Fruit fly (Drosophila melanogaster) whole organism, prepupa: ENCODE results near the gene CG31126.
A peak's percentile ranks its signal among the peaks of the same experiment; 100 is the strongest.

Source experiments
- Blimp-1 ChIP-seq: fragments of 200-800 bp; sonication (Bioruptor generic); optimal IDR thresholded peaks from 3 replicates; lab custom pipeline; 2017; ENCODE audit warnings: missing biosample characterization, missing genetic modification characterization, mild to moderate bottlenecking, moderate library complexity, missing genetic modification reagents
- CG10669 ChIP-seq: fragments of 200-800 bp; sonication (Bioruptor generic); optimal IDR thresholded peaks from 3 replicates; lab custom pipeline; 2018; ENCODE audit warnings: missing biosample characterization, mild to moderate bottlenecking, missing genetic modification characterization, moderate library complexity
- CG11294 ChIP-seq: fragments of 200-800 bp; sonication (Bioruptor generic); IDR thresholded peaks from 2 replicates; pipeline ENCODE4 v1.3.6; 2022; ENCODE audit warnings: missing biosample characterization, missing genetic modification characterization
- CG11762 ChIP-seq: fragments of 200-800 bp; sonication (Bioruptor generic); optimal IDR thresholded peaks from 3 replicates; lab custom pipeline; 2016; ENCODE audit warnings: missing biosample characterization, missing genetic modification characterization; ENCODE audit not compliant: insufficient read depth
- CG11902 ChIP-seq: fragments of 200-800 bp; sonication (Bioruptor generic); optimal IDR thresholded peaks from 3 replicates; lab custom pipeline; 2016; ENCODE audit warnings: missing biosample characterization, missing genetic modification characterization
- CG1621 ChIP-seq: fragments of 200-800 bp; sonication (Bioruptor generic); optimal IDR thresholded peaks from 3 replicates; lab custom pipeline; 2018; ENCODE audit warnings: missing biosample characterization, mild to moderate bottlenecking, missing genetic modification characterization
- CG16779 ChIP-seq: fragments of 200-800 bp; sonication (Bioruptor generic); optimal IDR thresholded peaks from 3 replicates; lab custom pipeline; 2017; ENCODE audit warnings: missing biosample characterization, mild to moderate bottlenecking, missing genetic modification characterization
- CG32006 ChIP-seq: fragments of 200-800 bp; sonication (Bioruptor generic); optimal IDR thresholded peaks from 3 replicates; lab custom pipeline; 2017; ENCODE audit warnings: missing biosample characterization, mild to moderate bottlenecking, missing genetic modification characterization
- CG34406 ChIP-seq: fragments of 200-800 bp; sonication (Bioruptor generic); optimal IDR thresholded peaks from 3 replicates; lab custom pipeline; 2016; ENCODE audit warnings: missing biosample characterization, missing genetic modification characterization
- CG3919 ChIP-seq: fragments of 200-800 bp; sonication (Bioruptor generic); optimal IDR thresholded peaks from 3 replicates; lab custom pipeline; 2016; ENCODE audit warnings: missing biosample characterization, missing genetic modification characterization
- CG4318 ChIP-seq: fragments of 200-800 bp; sonication (Bioruptor generic); optimal IDR thresholded peaks from 3 replicates; lab custom pipeline; 2017; ENCODE audit warnings: missing biosample characterization, mild to moderate bottlenecking, missing genetic modification characterization
- CG6163 ChIP-seq: fragments of 200-800 bp; sonication (Bioruptor generic); IDR thresholded peaks from 3 replicates; pipeline ENCODE4 v1.3.6; 2022; ENCODE audit warnings: missing biosample characterization, missing genetic modification characterization
- CG6276 ChIP-seq: fragments of 200-800 bp; sonication (Bioruptor generic); optimal IDR thresholded peaks from 2 replicates; lab custom pipeline; 2017; ENCODE audit warnings: missing biosample characterization, mild to moderate bottlenecking, missing genetic modification characterization
- CG6792 ChIP-seq: fragments of 200-800 bp; sonication (Bioruptor generic); optimal IDR thresholded peaks from 3 replicates; lab custom pipeline; 2016; ENCODE audit warnings: missing biosample characterization, missing genetic modification characterization
- CG6808 ChIP-seq: fragments of 200-800 bp; sonication (Bioruptor generic); optimal IDR thresholded peaks from 3 replicates; lab custom pipeline; 2017; ENCODE audit warnings: missing biosample characterization, missing genetic modification characterization, mild to moderate bottlenecking, moderate library complexity, missing genetic modification reagents
- CG6854 ChIP-seq: fragments of 200-800 bp; sonication (Bioruptor generic); optimal IDR thresholded peaks from 2 replicates; lab custom pipeline; 2017; ENCODE audit warnings: missing biosample characterization, mild to moderate bottlenecking, missing genetic modification characterization
- CG7368 ChIP-seq: fragments of 200-800 bp; sonication (Bioruptor generic); optimal IDR thresholded peaks from 3 replicates; lab custom pipeline; 2016; ENCODE audit warnings: missing biosample characterization, missing genetic modification characterization
- CG8119 ChIP-seq: fragments of 200-800 bp; sonication (Bioruptor generic); IDR thresholded peaks from 3 replicates; pipeline ENCODE4 v1.3.6; 2022; ENCODE audit warnings: missing biosample characterization, missing genetic modification characterization
- CG8319 ChIP-seq: fragments of 200-800 bp; sonication (Bioruptor generic); optimal IDR thresholded peaks from 3 replicates; lab custom pipeline; 2016; ENCODE audit warnings: missing biosample characterization, missing genetic modification characterization
- CG8632 ChIP-seq: fragments of 200-800 bp; sonication (Bioruptor generic); optimal IDR thresholded peaks from 3 replicates; lab custom pipeline; 2016; ENCODE audit warnings: missing biosample characterization, missing genetic modification characterization
- CG9139 ChIP-seq: fragments of 200-800 bp; sonication (Bioruptor generic); optimal IDR thresholded peaks from 3 replicates; lab custom pipeline; 2017; ENCODE audit warnings: missing biosample characterization, mild to moderate bottlenecking, missing genetic modification characterization
- Eip75B ChIP-seq: fragments of 200-800 bp; sonication (Bioruptor generic); optimal IDR thresholded peaks from 3 replicates; lab custom pipeline; 2016; ENCODE audit warnings: missing biosample characterization, missing genetic modification characterization
- Eip78C ChIP-seq: fragments of 200-800 bp; sonication (Bioruptor generic); peaks from one replicate; lab custom pipeline; 2016; ENCODE audit warnings: missing biosample characterization, missing genetic modification characterization
- Ets21C ChIP-seq: fragments of 200-800 bp; sonication (Bioruptor generic); optimal IDR thresholded peaks from 3 replicates; lab custom pipeline; 2016; ENCODE audit warnings: missing biosample characterization, missing genetic modification characterization
- Gug ChIP-seq: fragments of 200-800 bp; sonication (Bioruptor generic); IDR thresholded peaks from 2 replicates; pipeline ENCODE4 v1.3.6; 2022; ENCODE audit warnings: missing biosample characterization, missing genetic modification characterization
- Hr38 ChIP-seq: sonication (Bioruptor generic); optimal IDR thresholded peaks from 2 replicates; lab custom pipeline; 2016; ENCODE audit warnings: missing biosample characterization, missing genetic modification characterization
- Hr39 ChIP-seq: fragments of 200-800 bp; sonication (Bioruptor generic); optimal IDR thresholded peaks from 2 replicates; lab custom pipeline; 2016; ENCODE audit warnings: missing biosample characterization, missing genetic modification characterization
- Met ChIP-seq: fragments of 200-800 bp; sonication (Bioruptor generic); optimal IDR thresholded peaks from 3 replicates; lab custom pipeline; 2016; ENCODE audit warnings: missing biosample characterization, missing genetic modification characterization
- OdsH ChIP-seq: fragments of 200-800 bp; sonication (Bioruptor generic); optimal IDR thresholded peaks from 3 replicates; lab custom pipeline; 2016; ENCODE audit warnings: missing biosample characterization, missing genetic modification characterization
- Sox102F ChIP-seq: fragments of 200-800 bp; sonication (Bioruptor generic); optimal IDR thresholded peaks from 2 replicates; lab custom pipeline; 2016; ENCODE audit warnings: missing biosample characterization, mild to moderate bottlenecking, missing genetic modification characterization
- Sox15 ChIP-seq: fragments of 200-800 bp; sonication (Bioruptor generic); optimal IDR thresholded peaks from 3 replicates; lab custom pipeline; 2016; ENCODE audit warnings: missing biosample characterization, missing genetic modification characterization
- achi ChIP-seq: fragments of 200-800 bp; sonication (Bioruptor generic); optimal IDR thresholded peaks from 3 replicates; lab custom pipeline; 2016; ENCODE audit warnings: missing biosample characterization, missing genetic modification characterization
- acj6 ChIP-seq: fragments of 200-800 bp; sonication (Bioruptor generic); optimal IDR thresholded peaks from 3 replicates; lab custom pipeline; 2016; ENCODE audit warnings: missing biosample characterization, missing genetic modification characterization
- cyc ChIP-seq: fragments of 200-800 bp; sonication (Bioruptor generic); optimal IDR thresholded peaks from 3 replicates; lab custom pipeline; 2016; ENCODE audit warnings: missing biosample characterization, missing genetic modification characterization
- dsx ChIP-seq: fragments of 200-800 bp; optimal IDR thresholded peaks from 3 replicates; lab custom pipeline; 2019; ENCODE audit warnings: missing biosample characterization, mild to moderate bottlenecking, missing genetic modification characterization, moderate library complexity; ENCODE audit not compliant: poor library complexity, severe bottlenecking
- eg ChIP-seq: fragments of 200-800 bp; sonication (Bioruptor generic); IDR thresholded peaks from 3 replicates; pipeline ENCODE4 v1.3.6; 2022; ENCODE audit warnings: missing biosample characterization, missing genetic modification characterization
- esn ChIP-seq: fragments of 200-800 bp; sonication (Bioruptor generic); optimal IDR thresholded peaks from 2 replicates; lab custom pipeline; 2016; ENCODE audit warnings: missing biosample characterization, mild to moderate bottlenecking, missing genetic modification characterization, moderate library complexity
- fd59A ChIP-seq: fragments of 200-800 bp; sonication (Bioruptor generic); optimal IDR thresholded peaks from 2 replicates; lab custom pipeline; 2017; ENCODE audit warnings: missing biosample characterization, mild to moderate bottlenecking, missing genetic modification characterization, missing genetic modification reagents
- fd85E ChIP-seq: fragments of 200-800 bp; sonication (Bioruptor generic); optimal IDR thresholded peaks from 3 replicates; lab custom pipeline; 2016; ENCODE audit warnings: missing biosample characterization, missing genetic modification characterization
- lz ChIP-seq: fragments of 200-800 bp; sonication (Bioruptor generic); optimal IDR thresholded peaks from 3 replicates; lab custom pipeline; 2016; ENCODE audit warnings: missing biosample characterization, missing genetic modification characterization
- net ChIP-seq: fragments of 200-800 bp; sonication (Bioruptor generic); optimal IDR thresholded peaks from 3 replicates; lab custom pipeline; 2016; ENCODE audit warnings: missing biosample characterization, missing genetic modification characterization
- pdm3 ChIP-seq: fragments of 200-800 bp; sonication (Bioruptor generic); optimal IDR thresholded peaks from 3 replicates; lab custom pipeline; 2016; ENCODE audit warnings: missing biosample characterization, missing genetic modification characterization
- ss ChIP-seq, 2 experiments: fragments of 200-800 bp; sonication (Bioruptor generic); optimal IDR thresholded peaks; 2 replicates in 1 of 2; 3 replicates in 1 of 2; lab custom pipeline; 2017 to 2018; ENCODE audit warnings: mild to moderate bottlenecking in 2 of 2, missing biosample characterization in 2 of 2, missing genetic modification characterization in 2 of 2, moderate library complexity in 1 of 2
- svp ChIP-seq: fragments of 200-800 bp; sonication (Bioruptor generic); peaks from one replicate; lab custom pipeline; 2016; ENCODE audit warnings: missing biosample characterization, missing genetic modification characterization
- topi ChIP-seq: fragments of 200-800 bp; sonication (Bioruptor generic); optimal IDR thresholded peaks from 3 replicates; lab custom pipeline; 2016; ENCODE audit warnings: missing biosample characterization, missing genetic modification characterization

CG31126 gene

dm6 chr3R:24659173-24659846 is at the start of gene CG31126:
Gene CG31126 (plus strand): TSS chr3R:24659621.
- TF ChIP-seq dsx (GFP tag; lab: Kevin White, UChicago) (no peak), fd85E (no peak), CG6792 (GFP tag; lab: Kevin White, UChicago) (no peak), Eip78C (GFP tag; lab: Kevin White, UChicago) (no peak), fd59A (GFP tag; lab: Kevin White, UChicago) (no peak), CG8632 (GFP tag; lab: Kevin White, UChicago) (no peak), CG8319 (no peak), eg (GFP tag; lab: Robert Waterston, UW) (no peak), Hr39 (no peak), CG11762 (GFP tag; lab: Kevin White, UChicago) (no peak), CG8119 (no peak)
- TF ChIP-seq, all 60 proteins: peak for 0

DNA sequence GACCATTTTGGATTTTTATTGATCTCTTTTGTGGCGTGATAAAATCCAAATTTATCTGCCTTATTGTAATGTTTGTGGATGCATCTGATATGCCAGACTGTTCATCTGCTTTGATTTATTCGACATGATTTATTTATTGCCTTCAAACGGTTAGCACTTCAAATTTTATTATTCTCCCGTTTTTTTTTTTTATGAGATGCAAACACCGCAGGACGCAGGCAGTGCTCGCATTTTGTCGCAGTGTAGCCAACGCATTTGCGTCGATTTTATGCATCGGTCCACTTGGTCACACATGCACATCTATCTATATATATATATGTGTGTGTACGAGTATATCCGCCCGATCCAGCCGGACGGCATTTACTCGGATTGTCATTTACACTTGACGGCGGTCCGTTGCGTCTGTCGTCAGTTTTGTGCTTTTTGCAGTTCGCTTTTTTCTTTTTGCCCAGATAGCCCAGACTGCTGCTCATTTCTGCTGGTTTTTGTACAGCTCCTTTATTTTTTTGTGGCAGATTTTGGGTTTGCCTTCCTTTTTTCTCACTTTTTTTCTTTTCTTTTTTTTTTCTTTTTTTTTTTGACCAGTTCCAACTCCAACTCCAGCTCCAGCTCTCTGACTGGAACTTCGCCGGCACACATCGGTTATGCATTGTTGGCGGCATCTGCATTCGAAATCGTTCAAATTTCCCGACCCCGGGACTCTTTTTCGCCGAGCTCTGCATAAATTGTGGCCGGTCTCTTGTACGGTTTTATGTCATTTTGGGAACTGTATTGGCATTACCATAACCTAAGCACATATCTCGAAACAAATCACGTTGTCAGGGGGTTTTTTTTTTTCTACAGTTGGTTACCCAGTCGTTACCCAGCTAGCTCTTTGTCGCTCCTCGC is 45.4 kb upstream of the CG31126 start:
- peak; percentile 92 to 94 for TF ChIP-seq ss (GFP tag; optimal IDR thresholded peaks at IDR 0.05; lab: Kevin White, UChicago)
- TF ChIP-seq Sox102F (GFP tag; lab: Kevin White, UChicago): peak; percentile 44
- TF ChIP-seq dsx (GFP tag; lab: Kevin White, UChicago): peak; percentile 69
- peak; percentile 57 for TF ChIP-seq CG34406 (GFP tag; lab: Kevin White, UChicago)
- peak; percentile 58 for TF ChIP-seq acj6
- peak; percentile 37 for TF ChIP-seq CG3919 (GFP tag; lab: Kevin White, UChicago)
- TF ChIP-seq CG32006 (GFP tag; lab: Kevin White, UChicago): peak; percentile 61
- TF ChIP-seq OdsH (GFP tag; lab: Kevin White, UChicago): peak; percentile 40
- TF ChIP-seq CG6163 (GFP tag; lab: Robert Waterston, UW): peak; percentile 88
- TF ChIP-seq Eip78C (GFP tag; lab: Kevin White, UChicago): peak; percentile 84
- TF ChIP-seq CG7368: peak; percentile 45
- peak; percentile 19 for TF ChIP-seq CG10669 (GFP tag; lab: Kevin White, UChicago)
- TF ChIP-seq fd85E: peak; percentile 1
- TF ChIP-seq Sox15: peak; percentile 55
- TF ChIP-seq CG1621 (tag; lab: Kevin White, UChicago): peak; percentile 64
- TF ChIP-seq eg (GFP tag; lab: Robert Waterston, UW): peak; percentile 73
- peak; percentile 82 for TF ChIP-seq CG6808 (GFP tag; lab: Kevin White, UChicago)
- peak; percentile 34 for TF ChIP-seq topi
- peak; percentile 78 for TF ChIP-seq CG16779 (tag; lab: Kevin White, UChicago)
- TF ChIP-seq net: peak; percentile 80
- peak; percentile 92 for TF ChIP-seq CG6854 (GFP tag; lab: Kevin White, UChicago)
- TF ChIP-seq Gug (GFP tag; lab: Robert Waterston, UW): peak; percentile 45
- TF ChIP-seq Met (GFP tag; lab: Kevin White, UChicago): peak; percentile 44
- no peak for TF ChIP-seq Blimp-1 (GFP tag; lab: Kevin White, UChicago)
- TF ChIP-seq CG8632 (GFP tag; lab: Kevin White, UChicago): peak; percentile 74
- no peak for TF ChIP-seq Hr38
- peak; percentile 68 for TF ChIP-seq CG6276
- peak; percentile 60 for TF ChIP-seq Eip75B
- TF ChIP-seq CG9139: peak; percentile 88
- TF ChIP-seq lz (GFP tag; lab: Kevin White, UChicago): peak; percentile 55
- TF ChIP-seq CG11294 (GFP tag; lab: Robert Waterston, UW): no peak; the same call in 1 of the 2 replicates
- peak; percentile 26 for TF ChIP-seq Ets21C (GFP tag; lab: Kevin White, UChicago)
- peak; percentile 65 for TF ChIP-seq achi (GFP tag; lab: Kevin White, UChicago)
- peak; percentile 85 for TF ChIP-seq CG8119
- peak; percentile 59 for TF ChIP-seq esn (GFP tag; lab: Kevin White, UChicago)
- TF ChIP-seq CG4318 (GFP tag; lab: Kevin White, UChicago): peak; percentile 25
- TF ChIP-seq CG11762 (GFP tag; lab: Kevin White, UChicago): peak; percentile 51
- TF ChIP-seq CG11902: peak; percentile 45
- peak; percentile 85 for TF ChIP-seq svp (GFP tag; lab: Kevin White, UChicago)
- peak; percentile 42 for TF ChIP-seq cyc (GFP tag; lab: Kevin White, UChicago)
- TF ChIP-seq pdm3: peak; percentile 48
- peak; percentile 0 for TF ChIP-seq CG8319
